Fruit fly (Drosophila melanogaster) whole organism, embryonic: ENCODE data around the gene CG31710.

Experiments
- CG1024 ChIP-seq: fragments of 200-800 bp; sonication (Bioruptor generic); IDR thresholded peaks from 2 replicates; pipeline ENCODE4 v1.3.6; 2022; ENCODE audit warnings: missing biosample characterization, missing genetic modification characterization
- CG11085 ChIP-seq: fragments of 200-800 bp; sonication (Bioruptor generic); IDR thresholded peaks from 2 replicates; pipeline ENCODE4 v1.3.6; 2022; ENCODE audit warnings: missing biosample characterization, missing genetic modification characterization
- CG11093 ChIP-seq: fragments of 200-800 bp; sonication (Bioruptor generic); IDR thresholded peaks from 3 replicates; pipeline ENCODE4 v1.3.6; 2022; ENCODE audit warnings: missing biosample characterization, missing genetic modification characterization
- CG12071 ChIP-seq: fragments of 200-800 bp; sonication (Bioruptor generic); optimal IDR thresholded peaks from 3 replicates; lab custom pipeline; 2018; ENCODE audit warnings: missing biosample characterization, mild to moderate bottlenecking, missing genetic modification characterization
- CG12104 ChIP-seq: fragments of 200-800 bp; sonication (Bioruptor generic); optimal IDR thresholded peaks from 3 replicates; lab custom pipeline; 2016; ENCODE audit warnings: missing biosample characterization, missing genetic modification characterization
- CG13296 ChIP-seq: fragments of 200-800 bp; sonication (Bioruptor generic); optimal IDR thresholded peaks from 3 replicates; lab custom pipeline; 2018; ENCODE audit warnings: missing biosample characterization, mild to moderate bottlenecking, missing genetic modification characterization
- CG1529 ChIP-seq: fragments of 200-800 bp; sonication (Bioruptor generic); optimal IDR thresholded peaks from 3 replicates; lab custom pipeline; 2018; ENCODE audit warnings: missing biosample characterization, missing genetic modification characterization
- CG17829 ChIP-seq: fragments of 200-800 bp; optimal IDR thresholded peaks from 2 replicates; lab custom pipeline; 2019; ENCODE audit warnings: missing biosample characterization, mild to moderate bottlenecking, missing genetic modification characterization, moderate library complexity
- CG18619 ChIP-seq: fragments of 200-800 bp; sonication (Bioruptor generic); optimal IDR thresholded peaks from 3 replicates; lab custom pipeline; 2017; ENCODE audit warnings: missing biosample characterization, mild to moderate bottlenecking, missing genetic modification characterization
- CG2678 ChIP-seq: fragments of 200-800 bp; sonication (Bioruptor generic); optimal IDR thresholded peaks from 3 replicates; lab custom pipeline; 2019; ENCODE audit warnings: missing biosample characterization, mild to moderate bottlenecking, missing genetic modification characterization, moderate library complexity
- CG2712 ChIP-seq: fragments of 200-800 bp; optimal IDR thresholded peaks from 3 replicates; lab custom pipeline; 2019; ENCODE audit warnings: missing biosample characterization, mild to moderate bottlenecking, missing genetic modification characterization, moderate library complexity
- CG2889 ChIP-seq: fragments of 200-800 bp; sonication (Bioruptor generic); IDR thresholded peaks from 3 replicates; pipeline ENCODE4 v1.3.6; 2022; ENCODE audit warnings: missing biosample characterization, missing genetic modification characterization
- CG30403 ChIP-seq: fragments of 200-800 bp; sonication (Bioruptor generic); optimal IDR thresholded peaks from 3 replicates; lab custom pipeline; 2016; ENCODE audit warnings: missing biosample characterization, missing genetic modification characterization
- CG33213 ChIP-seq: fragments of 200-800 bp; sonication (Bioruptor generic); optimal IDR thresholded peaks from 3 replicates; lab custom pipeline; 2016; ENCODE audit warnings: missing biosample characterization, missing genetic modification characterization
- CG3847 ChIP-seq: fragments of 200-800 bp; sonication (Bioruptor generic); IDR thresholded peaks from 2 replicates; pipeline ENCODE4 v1.3.6; 2022; ENCODE audit warnings: missing biosample characterization, missing genetic modification characterization
- CG3995 ChIP-seq: fragments of 200-800 bp; sonication (Bioruptor generic); optimal IDR thresholded peaks from 3 replicates; lab custom pipeline; 2016; ENCODE audit warnings: missing biosample characterization, missing genetic modification characterization
- CG42726 ChIP-seq: fragments of 200-800 bp; sonication (Bioruptor generic); IDR thresholded peaks from 2 replicates; pipeline ENCODE4 v1.3.6; 2022; ENCODE audit warnings: missing biosample characterization, missing genetic modification characterization; ENCODE audit not compliant: partially characterized antibody
- CG4360 ChIP-seq: fragments of 200-800 bp; sonication (Bioruptor generic); IDR thresholded peaks from 2 replicates; pipeline ENCODE4 v1.3.6; 2022; ENCODE audit warnings: missing biosample characterization, missing genetic modification characterization
- CG4730 ChIP-seq: fragments of 200-800 bp; sonication (Bioruptor generic); IDR thresholded peaks from 2 replicates; pipeline ENCODE4 v1.3.6; 2022; ENCODE audit warnings: missing biosample characterization, missing genetic modification characterization
- CG4854 ChIP-seq: fragments of 200-800 bp; sonication (Bioruptor generic); optimal IDR thresholded peaks from 2 replicates; lab custom pipeline; 2016; ENCODE audit warnings: missing biosample characterization, missing genetic modification characterization, inconsistent platforms
- CG7556 ChIP-seq: fragments of 200-800 bp; sonication (Bioruptor generic); optimal IDR thresholded peaks from 2 replicates; lab custom pipeline; 2017; ENCODE audit warnings: missing biosample characterization, mild to moderate bottlenecking, missing genetic modification characterization
- CG9215 ChIP-seq: fragments of 200-800 bp; sonication (Bioruptor generic); IDR thresholded peaks from 2 replicates; pipeline ENCODE4 v1.3.6; 2022; ENCODE audit warnings: missing biosample characterization, missing genetic modification characterization
- Dip3 ChIP-seq: fragments of 200-800 bp; sonication (Bioruptor generic); optimal IDR thresholded peaks from 3 replicates; lab custom pipeline; 2016; ENCODE audit warnings: missing biosample characterization, missing genetic modification characterization
- Dp ChIP-seq: fragments of 200-800 bp; sonication (Bioruptor generic); optimal IDR thresholded peaks from 2 replicates; lab custom pipeline; 2018; ENCODE audit warnings: missing biosample characterization, mild to moderate bottlenecking, missing genetic modification characterization, moderate library complexity
- E2f2 ChIP-seq: fragments of 200-800 bp; sonication (Bioruptor generic); IDR thresholded peaks from 2 replicates; pipeline ENCODE4 v1.3.6; 2022; ENCODE audit warnings: missing biosample characterization, missing genetic modification characterization
- Hand ChIP-seq: fragments of 200-800 bp; sonication (Bioruptor generic); optimal IDR thresholded peaks from 2 replicates; lab custom pipeline; 2017; ENCODE audit warnings: mild to moderate bottlenecking, missing biosample characterization, missing genetic modification reagents, missing genetic modification characterization
- HmgD ChIP-seq: fragments of 200-800 bp; sonication (Bioruptor generic); optimal IDR thresholded peaks from 3 replicates; lab custom pipeline; 2016; ENCODE audit warnings: missing biosample characterization, missing genetic modification characterization
- HmgZ ChIP-seq: fragments of 200-800 bp; sonication (Bioruptor generic); optimal IDR thresholded peaks from 2 replicates; lab custom pipeline; 2018; ENCODE audit warnings: missing biosample characterization, mild to moderate bottlenecking, missing genetic modification characterization
- NC2α ChIP-seq: fragments of 200-800 bp; sonication (Bioruptor generic); optimal IDR thresholded peaks from 2 replicates; lab custom pipeline; 2016; ENCODE audit warnings: missing biosample characterization, missing genetic modification characterization
- Nf-YA ChIP-seq: fragments of 200-800 bp; sonication (Bioruptor generic); IDR thresholded peaks from 2 replicates; pipeline ENCODE4 v1.3.6; 2022; ENCODE audit warnings: missing biosample characterization, missing genetic modification characterization
- Oli ChIP-seq: fragments of 200-800 bp; sonication (Bioruptor generic); optimal IDR thresholded peaks from 2 replicates; lab custom pipeline; 2018; ENCODE audit warnings: missing biosample characterization, mild to moderate bottlenecking, missing genetic modification characterization, moderate library complexity
- PHDP ChIP-seq: fragments of 200-800 bp; sonication (Bioruptor generic); optimal IDR thresholded peaks from 3 replicates; lab custom pipeline; 2018; ENCODE audit warnings: missing biosample characterization, mild to moderate bottlenecking, missing genetic modification characterization, moderate library complexity
- Ptx1 ChIP-seq: fragments of 200-800 bp; sonication (Bioruptor generic); IDR thresholded peaks from 2 replicates; pipeline ENCODE4 v1.3.6; 2022; ENCODE audit warnings: missing biosample characterization, missing genetic modification characterization
- Tbp ChIP-seq: fragments of >200 bp; optimal IDR thresholded peaks from 2 replicates; lab custom pipeline; 2018; ENCODE audit warnings: missing biosample characterization, missing genetic modification characterization
- Usf ChIP-seq: fragments of 200-800 bp; sonication (Bioruptor generic); optimal IDR thresholded peaks from 2 replicates; lab custom pipeline; 2017; ENCODE audit warnings: missing genotype, missing biosample characterization, missing genetic modification characterization
- ato ChIP-seq: fragments of 200-800 bp; sonication (Bioruptor generic); IDR thresholded peaks from 2 replicates; pipeline ENCODE4 v1.3.6; 2022; ENCODE audit warnings: missing biosample characterization, missing genetic modification characterization; ENCODE audit not compliant: partially characterized antibody
- croc ChIP-seq: fragments of 200-800 bp; sonication (Bioruptor generic); conservative IDR thresholded peaks from 3 replicates; pipeline ENCODE4 v1.3.6; 2022; ENCODE audit warnings: missing biosample characterization, missing genetic modification characterization
- dmrt11E ChIP-seq: fragments of 200-800 bp; sonication (Bioruptor generic); optimal IDR thresholded peaks from 3 replicates; lab custom pipeline; 2018; ENCODE audit warnings: missing biosample characterization, mild to moderate bottlenecking, missing genetic modification characterization, moderate library complexity
- esg ChIP-seq: fragments of 200-800 bp; sonication (Bioruptor generic); conservative IDR thresholded peaks from 2 replicates; pipeline ENCODE4 v1.3.6; 2022; ENCODE audit warnings: missing biosample characterization, missing genetic modification characterization
- jumu ChIP-seq: fragments of 200-800 bp; sonication (Bioruptor generic); optimal IDR thresholded peaks from 3 replicates; lab custom pipeline; 2016; ENCODE audit warnings: missing biosample characterization, missing genetic modification characterization
- odd ChIP-seq: fragments of 200-800 bp; sonication (Bioruptor generic); optimal IDR thresholded peaks from 2 replicates; lab custom pipeline; 2017; ENCODE audit warnings: missing biosample characterization, mild to moderate bottlenecking, missing genetic modification characterization
- pita ChIP-seq: fragments of 200-800 bp; sonication (Bioruptor generic); optimal IDR thresholded peaks from 2 replicates; lab custom pipeline; 2017; ENCODE audit warnings: missing biosample characterization, mild to moderate bottlenecking, missing genetic modification characterization
- prd ChIP-seq, 3 experiments: fragments of >200 bp in 2 of 3; fragments of 200-800 bp in 1 of 3; sonication (Bioruptor generic) in 1 of 3; optimal IDR thresholded peaks in 2 of 3; IDR thresholded peaks in 1 of 3; 2 replicates in 2 of 3; 3 replicates in 1 of 3; pipeline versions ENCODE4 v1.3.6 to Lab custom; 2017 to 2022; ENCODE audit warnings: missing biosample characterization in 1 of 3, missing genetic modification characterization in 1 of 3
- pum ChIP-seq: fragments of 200-800 bp; sonication (Bioruptor generic); optimal IDR thresholded peaks from 2 replicates; lab custom pipeline; 2016; ENCODE audit warnings: missing biosample characterization, missing genetic modification characterization
- sima ChIP-seq: fragments of 200-800 bp; sonication (Bioruptor generic); optimal IDR thresholded peaks from 2 replicates; lab custom pipeline; 2016; ENCODE audit warnings: missing biosample characterization, missing genetic modification characterization
- slp2 ChIP-seq: fragments of 200-800 bp; sonication (Bioruptor generic); optimal IDR thresholded peaks from 2 replicates; lab custom pipeline; 2016; ENCODE audit warnings: missing biosample characterization, missing genetic modification characterization
- so ChIP-seq: fragments of 200-800 bp; sonication (Bioruptor generic); IDR thresholded peaks from 3 replicates; pipeline ENCODE4 v1.3.6; 2022; ENCODE audit warnings: missing biosample characterization, missing genetic modification characterization
- unc-4 ChIP-seq: fragments of 200-800 bp; sonication (Bioruptor generic); IDR thresholded peaks from 2 replicates; pipeline ENCODE4 v1.3.6; 2022; ENCODE audit warnings: missing biosample characterization, missing genetic modification characterization; ENCODE audit not compliant: partially characterized antibody
- unpg ChIP-seq: fragments of 200-800 bp; sonication (Bioruptor generic); optimal IDR thresholded peaks from 3 replicates; lab custom pipeline; 2018; ENCODE audit warnings: missing biosample characterization, mild to moderate bottlenecking, missing genetic modification characterization, moderate library complexity
- usp ChIP-seq: fragments of >200 bp; optimal IDR thresholded peaks from 2 replicates; lab custom pipeline; 2017; ENCODE audit warnings: missing biosample characterization, missing genetic modification characterization
- zen ChIP-seq: fragments of 200-800 bp; sonication (Bioruptor generic); optimal IDR thresholded peaks from 3 replicates; lab custom pipeline; 2018; ENCODE audit warnings: missing biosample characterization, mild to moderate bottlenecking, missing genetic modification characterization, moderate library complexity

The CG31710 gene

DNA sequence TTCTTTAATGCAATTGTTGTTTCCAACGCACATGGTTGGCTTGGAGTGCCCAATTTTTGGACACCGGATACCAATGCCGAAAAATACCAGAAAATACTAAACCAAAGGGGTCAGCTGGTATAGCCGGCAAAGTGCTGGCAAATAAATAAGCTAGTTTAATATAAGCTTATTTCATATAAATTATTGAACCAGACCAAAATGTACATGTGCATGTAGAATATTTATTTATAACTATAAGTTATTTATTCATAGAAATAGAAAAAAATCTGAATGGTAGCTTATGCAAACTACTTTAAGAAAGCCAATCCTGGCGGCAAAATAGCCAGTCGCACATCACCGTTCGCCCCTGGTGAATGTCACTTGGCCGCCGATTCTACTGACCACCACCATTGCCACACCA is 5.3 kb downstream of the CG31710 start, which contains the start of gene pelo (continued):
- TF ChIP-seq Tbp (GFP tag; lab: Kevin White, UChicago) (no peak), slp2 (GFP tag; lab: Kevin White, UChicago) (no peak), dmrt11E (peak; percentile 62), pita (GFP tag; lab: Kevin White, UChicago) (no peak), CG3995 (GFP tag; lab: Kevin White, UChicago) (peak; percentile 39), CG42726 (GFP tag; lab: Robert Waterston, UW) (no peak), CG2889 (GFP tag; lab: Robert Waterston, UW) (0 out of 3 replicates have a peak, but pooled peaks have one; percentile 6), ato (GFP tag; lab: Robert Waterston, UW) (no peak), CG3847 (GFP tag; lab: Robert Waterston, UW) (peak; percentile 31; the same call in 1 of the 2 replicates), usp (GFP tag; lab: Kevin White, UChicago) (no peak), CG13296 (GFP tag; lab: Kevin White, UChicago) (peak; percentile 65), CG2712 (peak; percentile 83), prd (optimal IDR thresholded peaks at IDR 0.05; lab: Kevin White, UChicago) (no peak), prd (GFP tag; IDR thresholded peaks at IDR 0.05; lab: Robert Waterston, UW) (peak; percentile 84), CG1529 (peak; percentile 37), CG9215 (GFP tag; lab: Robert Waterston, UW) (no peak; the same call in 1 of the 2 replicates), pum (GFP tag; lab: Kevin White, UChicago) (peak; percentile 3), CG4854 (GFP tag; lab: Kevin White, UChicago) (peak; percentile 42), HmgD (no peak), Ptx1 (GFP tag; lab: Robert Waterston, UW) (peak; percentile 77), CG4360 (GFP tag; lab: Robert Waterston, UW) (no peak), sima (GFP tag; lab: Kevin White, UChicago) (no peak), so (GFP tag; lab: Robert Waterston, UW) (0 out of 3 replicates have a peak, but pooled peaks have one; percentile 31), CG1024 (GFP tag; lab: Robert Waterston, UW) (no peak), Usf (GFP tag; lab: Kevin White, UChicago) (peak; percentile 60), Hand (no peak), CG11085 (GFP tag; lab: Robert Waterston, UW) (peak; percentile 51), CG17829 (tag; lab: Kevin White, UChicago) (peak; percentile 71), CG4730 (peak; percentile 56), PHDP (peak; percentile 68), unc-4 (GFP tag; lab: Robert Waterston, UW) (no peak), CG11093 (0 out of 3 replicates have a peak, but pooled peaks have one; percentile 43), CG7556 (GFP tag; lab: Kevin White, UChicago) (peak; percentile 56), jumu (GFP tag; lab: Kevin White, UChicago) (no peak), CG18619 (GFP tag; lab: Kevin White, UChicago) (peak; percentile 56), unpg (peak; percentile 71), croc (GFP tag; lab: Robert Waterston, UW) (no peak), E2f2 (0 out of 2 replicates have a peak, but pooled peaks have one; percentile 38), CG30403 (GFP tag; lab: Kevin White, UChicago) (peak; percentile 71), HmgZ (peak; percentile 86), CG2678 (tag; lab: Kevin White, UChicago) (peak; percentile 75), Oli (tag; lab: Kevin White, UChicago) (peak; percentile 45), CG33213 (GFP tag; lab: Kevin White, UChicago) (no peak), CG12071 (no peak), CG12104 (GFP tag; lab: Kevin White, UChicago) (peak; percentile 10), Nf-YA (GFP tag; lab: Robert Waterston, UW) (peak; percentile 24; the same call in 1 of the 2 replicates), NC2α (no peak), odd (GFP tag; lab: Kevin White, UChicago) (peak; percentile 34), zen (peak; percentile 43), Dp (GFP tag; lab: Kevin White, UChicago) (peak; percentile 12), esg (GFP tag; lab: Robert Waterston, UW) (peak; percentile 54), Dip3 (peak; percentile 20)
